Worm (Caenorhabditis elegans): ENCODE data around the gene K09F5.1.

- TF ChIP-seq unc-62 (GFP tag; optimal IDR thresholded peaks at IDR 0.05) (no peak), C17E4.6 (GFP tag; IDR thresholded peaks at IDR 0.05) (no peak), nfya-1 (tag; optimal IDR thresholded peaks at IDR 0.05; ENCODE audit: borderline replicate concordance, insufficient read depth) (no peak), cebp-1 (GFP tag; IDR thresholded peaks at IDR 0.05) (no peak), cebp-1 (tag; optimal IDR thresholded peaks at IDR 0.05) (no peak), die-1 (tag; optimal IDR thresholded peaks at IDR 0.05) (no peak)
Measured at ce11 chrX:7703863-7704262, 35.6 kb upstream of the K09F5.1 start.

All from whole organism, young adult.